Worm (Caenorhabditis elegans): Measurements from ENCODE around the gene mel-28.

ce11 chrIII:4822140-4822539 lies 36.3 kb downstream of the mel-28 start, which contains the start of gene F26A1.8:
- TF ChIP-seq sup-37 (GFP tag; optimal IDR thresholded peaks at IDR 0.05) (no peak), nhr-76 (tag; optimal IDR thresholded peaks at IDR 0.05) (no peak), lin-14 (GFP tag; optimal IDR thresholded peaks at IDR 0.05) (no peak), nhr-237 (tag; optimal IDR thresholded peaks at IDR 0.05) (no peak), nhr-12 (tag; optimal IDR thresholded peaks at IDR 0.05) (no peak), fos-1 (tag; optimal IDR thresholded peaks at IDR 0.05) (no peak)
